Worm (Caenorhabditis elegans) whole organism, L4 larva: Measurements from ENCODE around the gene C07E3.10.

Experiments
- F37D6.2 ChIP-seq: sonication (generic microtip); optimal IDR thresholded peaks from 2 replicates; lab custom pipeline; 2016; ENCODE audit warnings: mild to moderate bottlenecking, missing genetic modification characterization, missing compliant biosample characterization
- F49E8.2 ChIP-seq: sonication (generic microtip); optimal IDR thresholded peaks from 2 replicates; lab custom pipeline; 2016; ENCODE audit warnings: missing compliant biosample characterization, mild to moderate bottlenecking, missing genetic modification characterization, borderline replicate concordance
- T20F7.1 ChIP-seq: fragments of 200-800 bp; sonication (Bioruptor generic); optimal IDR thresholded peaks from 2 replicates; lab custom pipeline; 2018; ENCODE audit warnings: mild to moderate bottlenecking, missing genetic modification characterization, missing compliant biosample characterization
- T26A8.4 ChIP-seq: fragments of 200-800 bp; sonication (Bioruptor generic); IDR thresholded peaks from 2 replicates; pipeline ENCODE4 v1.3.6; 2022; ENCODE audit warnings: missing genetic modification characterization, missing compliant biosample characterization
- Y105C5A.15 ChIP-seq: fragments of 200-800 bp; sonication (Bioruptor generic); IDR thresholded peaks from 2 replicates; pipeline ENCODE4 v1.3.6; 2022; ENCODE audit warnings: missing genetic modification characterization, missing compliant biosample characterization
- Y5F2A.4 ChIP-seq: fragments of 200-800 bp; sonication (Bioruptor generic); optimal IDR thresholded peaks from 2 replicates; lab custom pipeline; 2018; ENCODE audit warnings: mild to moderate bottlenecking, missing genetic modification characterization, missing compliant biosample characterization
- ZK337.2 ChIP-seq: fragments of 200-800 bp; sonication (Bioruptor generic); IDR thresholded peaks from 2 replicates; pipeline ENCODE4 v1.3.6; 2022; ENCODE audit warnings: missing genetic modification reagents, missing genetic modification characterization, missing compliant biosample characterization
- ZK546.5 ChIP-seq, 2 experiments: sonication (generic microtip); optimal IDR thresholded peaks; 2 replicates each; lab custom pipeline; 2017; ENCODE audit warnings: missing biosample characterization in 2 of 2, missing genetic modification characterization in 2 of 2
- aha-1 ChIP-seq: fragments of 150-350 bp; peaks from one replicate; lab custom pipeline; 2014; ENCODE audit warnings: missing biosample characterization, missing genetic modification characterization
- arid-1 ChIP-seq: fragments of 200-800 bp; sonication (Bioruptor generic); conservative IDR thresholded peaks from 2 replicates; pipeline ENCODE4 v1.3.6; 2022; ENCODE audit warnings: missing genetic modification reagents, missing genetic modification characterization, missing compliant biosample characterization
- ceh-44 ChIP-seq: fragments of 200-800 bp; sonication (Bioruptor generic); IDR thresholded peaks from 2 replicates; pipeline ENCODE4 v1.3.6; 2022; ENCODE audit warnings: missing genetic modification reagents, missing genetic modification characterization, missing compliant biosample characterization
- ceh-82 ChIP-seq: sonication (generic microtip); optimal IDR thresholded peaks from 2 replicates; lab custom pipeline; 2017; ENCODE audit warnings: missing biosample characterization, missing genetic modification characterization
- cey-2 ChIP-seq: sonication (generic microtip); optimal IDR thresholded peaks from 3 replicates; lab custom pipeline; 2017; ENCODE audit warnings: missing genetic modification characterization, mild to moderate bottlenecking, missing compliant biosample characterization, antibody characterized with exemption, borderline replicate concordance; ENCODE audit not compliant: insufficient read depth
- ctbp-1 ChIP-seq: fragments of 200-800 bp; sonication (Bioruptor generic); IDR thresholded peaks from 2 replicates; pipeline ENCODE4 v1.3.6; 2022; ENCODE audit warnings: missing genetic modification reagents, missing genetic modification characterization, missing compliant biosample characterization
- daf-12 ChIP-seq: fragments of 150-350 bp; optimal IDR thresholded peaks from 2 replicates; lab custom pipeline; 2014; ENCODE audit warnings: missing biosample characterization, missing genetic modification reagents, missing genetic modification characterization
- daf-16 ChIP-seq, 3 experiments: sonication (generic microtip); optimal IDR thresholded peaks; 2 replicates each; lab custom pipeline; 2016 to 2017; ENCODE audit warnings: missing genetic modification characterization in 3 of 3, missing genetic modification reagents in 3 of 3, mild to moderate bottlenecking in 2 of 3, missing compliant biosample characterization in 2 of 3, missing biosample characterization in 1 of 3, moderate library complexity in 1 of 3
- daf-19 ChIP-seq: fragments of 200-800 bp; sonication (Bioruptor generic); conservative IDR thresholded peaks from 2 replicates; pipeline ENCODE4 v1.3.6; 2022; ENCODE audit warnings: missing genetic modification characterization, missing compliant biosample characterization
- daf-8 ChIP-seq: fragments of 200-800 bp; sonication (Bioruptor generic); IDR thresholded peaks from 2 replicates; pipeline ENCODE4 v1.3.6; 2022; ENCODE audit warnings: missing genetic modification characterization, missing compliant biosample characterization
- dmd-6 ChIP-seq: fragments of 200-800 bp; sonication (Bioruptor generic); IDR thresholded peaks from 2 replicates; pipeline ENCODE4 v1.3.6; 2022; ENCODE audit warnings: missing genetic modification reagents, missing genetic modification characterization, missing compliant biosample characterization
- duxl-1 ChIP-seq: sonication (generic microtip); optimal IDR thresholded peaks from 2 replicates; lab custom pipeline; 2016; ENCODE audit warnings: mild to moderate bottlenecking, missing genetic modification characterization, moderate library complexity, missing compliant biosample characterization; ENCODE audit not compliant: poor library complexity
- dve-1 ChIP-seq: sonication (generic microtip); optimal IDR thresholded peaks from 2 replicates; lab custom pipeline; 2017; ENCODE audit warnings: antibody characterized with exemption, mild to moderate bottlenecking, missing genetic modification characterization, missing compliant biosample characterization; ENCODE audit not compliant: insufficient read depth
- egl-27 ChIP-seq: sonication (generic microtip); optimal IDR thresholded peaks from 3 replicates; lab custom pipeline; 2017; ENCODE audit warnings: missing biosample characterization, missing genetic modification reagents, missing genetic modification characterization
- egl-43 ChIP-seq: fragments of 200-800 bp; sonication (Bioruptor generic); IDR thresholded peaks from 2 replicates; pipeline ENCODE4 v1.3.6; 2022; ENCODE audit warnings: missing genetic modification reagents, missing genetic modification characterization, missing compliant biosample characterization
- fkh-10 ChIP-seq: fragments of 150-350 bp; optimal IDR thresholded peaks from 2 replicates; lab custom pipeline; 2014; ENCODE audit warnings: missing biosample characterization, missing genetic modification reagents, missing genetic modification characterization
- hlh-11 ChIP-seq: fragments of 200-800 bp; sonication (Bioruptor generic); optimal IDR thresholded peaks from 2 replicates; lab custom pipeline; 2018; ENCODE audit warnings: mild to moderate bottlenecking, missing genetic modification characterization, missing compliant biosample characterization
- lin-1 ChIP-seq: fragments of 200-800 bp; sonication (Bioruptor generic); IDR thresholded peaks from 2 replicates; pipeline ENCODE4 v1.3.6; 2022; ENCODE audit warnings: missing genetic modification reagents, missing genetic modification characterization, missing compliant biosample characterization
- lin-13 ChIP-seq: fragments of 150-350 bp; optimal IDR thresholded peaks from 2 replicates; lab custom pipeline; 2014; ENCODE audit warnings: missing biosample characterization, missing genetic modification reagents, missing genetic modification characterization
- lin-29 ChIP-seq: fragments of 200-800 bp; sonication (Bioruptor generic); IDR thresholded peaks from 2 replicates; pipeline ENCODE4 v1.3.6; 2022; ENCODE audit warnings: missing genetic modification reagents, missing genetic modification characterization, missing compliant biosample characterization
- lin-38 ChIP-seq: fragments of 200-800 bp; sonication (Bioruptor generic); IDR thresholded peaks from 2 replicates; pipeline ENCODE4 v1.3.6; 2022; ENCODE audit warnings: missing genetic modification reagents, missing genetic modification characterization, missing compliant biosample characterization
- lsy-2 ChIP-seq, 2 experiments: fragments of 150-350 bp in 1 of 2; sonication (generic microtip) in 1 of 2; optimal IDR thresholded peaks; 2 replicates each; lab custom pipeline; 2014 to 2017; ENCODE audit warnings: missing biosample characterization in 2 of 2, missing genetic modification characterization in 2 of 2
- madf-5 ChIP-seq, 2 experiments: fragments of 200-800 bp; sonication (Bioruptor generic); IDR thresholded peaks; 2 replicates each; pipeline ENCODE4 v1.3.6; 2022; ENCODE audit warnings: missing compliant biosample characterization in 2 of 2, missing genetic modification characterization in 2 of 2
- mdl-1 ChIP-seq, 2 experiments: fragments of 150-350 bp in 1 of 2; sonication (generic microtip) in 1 of 2; optimal IDR thresholded peaks; 2 replicates each; lab custom pipeline; 2014 to 2017; ENCODE audit warnings: missing biosample characterization in 2 of 2, missing genetic modification characterization in 2 of 2
- mxl-3 ChIP-seq: fragments of 200-800 bp; sonication (Bioruptor generic); optimal IDR thresholded peaks from 2 replicates; lab custom pipeline; 2018; ENCODE audit warnings: mild to moderate bottlenecking, missing genetic modification characterization, missing compliant biosample characterization
- nhr-237 ChIP-seq: sonication (generic microtip); optimal IDR thresholded peaks from 2 replicates; lab custom pipeline; 2017; ENCODE audit warnings: missing biosample characterization, missing genetic modification characterization
- nhr-28 ChIP-seq: fragments of 150-350 bp; optimal IDR thresholded peaks from 2 replicates; lab custom pipeline; 2014; ENCODE audit warnings: missing biosample characterization, missing genetic modification characterization
- nhr-41 ChIP-seq: fragments of 200-800 bp; sonication (Bioruptor generic); IDR thresholded peaks from 2 replicates; pipeline ENCODE4 v1.3.6; 2022; ENCODE audit warnings: missing genetic modification reagents, missing genetic modification characterization, missing compliant biosample characterization
- nhr-48 ChIP-seq: sonication (generic microtip); optimal IDR thresholded peaks from 2 replicates; lab custom pipeline; 2016; ENCODE audit warnings: mild to moderate bottlenecking, missing genetic modification characterization, missing compliant biosample characterization
- nhr-6 ChIP-seq: fragments of 150-350 bp; optimal IDR thresholded peaks from 2 replicates; lab custom pipeline; 2014; ENCODE audit warnings: missing biosample characterization, missing genetic modification characterization
- nhr-77 ChIP-seq: fragments of 150-350 bp; optimal IDR thresholded peaks from 2 replicates; lab custom pipeline; 2014; ENCODE audit warnings: missing biosample characterization, missing genetic modification characterization
- sdz-12 ChIP-seq: fragments of 200-800 bp; sonication (Bioruptor generic); optimal IDR thresholded peaks from 2 replicates; lab custom pipeline; 2018; ENCODE audit warnings: mild to moderate bottlenecking, missing genetic modification characterization, missing compliant biosample characterization
- set-16 ChIP-seq: fragments of 200-800 bp; sonication (Bioruptor generic); IDR thresholded peaks from 2 replicates; pipeline ENCODE4 v1.3.6; 2022; ENCODE audit warnings: missing genetic modification reagents, missing genetic modification characterization, missing compliant biosample characterization
- snpc-4 ChIP-seq: fragments of 150-350 bp; optimal IDR thresholded peaks from 2 replicates; lab custom pipeline; 2014; ENCODE audit warnings: missing biosample characterization, missing genetic modification characterization
- spr-1 ChIP-seq: sonication (generic microtip); optimal IDR thresholded peaks from 2 replicates; lab custom pipeline; 2016; ENCODE audit warnings: mild to moderate bottlenecking, missing genetic modification characterization, missing compliant biosample characterization
- unc-39 ChIP-seq: sonication (generic microtip); optimal IDR thresholded peaks from 2 replicates; lab custom pipeline; 2017; ENCODE audit warnings: missing biosample characterization, missing genetic modification characterization
- unc-62 ChIP-seq, 3 experiments: fragments of 150-350 bp in 1 of 3; sonication (generic microtip); optimal IDR thresholded peaks in 2 of 3; peaks in 1 of 3; 1 replicate in 1 of 3; 2 replicates in 2 of 3; lab custom pipeline; 2014 to 2017; ENCODE audit warnings: missing biosample characterization in 3 of 3, missing genetic modification characterization in 3 of 3, missing genetic modification reagents in 3 of 3, missing genotype in 1 of 3
- vab-7 ChIP-seq: fragments of 200-800 bp; sonication (Bioruptor generic); IDR thresholded peaks from 2 replicates; pipeline ENCODE4 v1.3.6; 2022; ENCODE audit warnings: missing genetic modification reagents, missing genetic modification characterization, missing compliant biosample characterization
- zag-1 ChIP-seq: fragments of 150-350 bp; optimal IDR thresholded peaks from 2 replicates; lab custom pipeline; 2014; ENCODE audit warnings: missing biosample characterization, missing genetic modification characterization
- zfp-3 ChIP-seq: fragments of 200-800 bp; sonication (Bioruptor generic); conservative IDR thresholded peaks from 2 replicates; pipeline ENCODE4 v1.3.6; 2022; ENCODE audit warnings: missing genetic modification reagents, missing genetic modification characterization, missing compliant biosample characterization
- zip-2 ChIP-seq: fragments of 150-350 bp; optimal IDR thresholded peaks from 2 replicates; lab custom pipeline; 2014; ENCODE audit warnings: missing biosample characterization, missing genetic modification characterization
- ztf-11 ChIP-seq: fragments of 150-350 bp; optimal IDR thresholded peaks from 2 replicates; lab custom pipeline; 2014; ENCODE audit warnings: missing biosample characterization, missing genetic modification characterization

Gene C07E3.10

DNA sequence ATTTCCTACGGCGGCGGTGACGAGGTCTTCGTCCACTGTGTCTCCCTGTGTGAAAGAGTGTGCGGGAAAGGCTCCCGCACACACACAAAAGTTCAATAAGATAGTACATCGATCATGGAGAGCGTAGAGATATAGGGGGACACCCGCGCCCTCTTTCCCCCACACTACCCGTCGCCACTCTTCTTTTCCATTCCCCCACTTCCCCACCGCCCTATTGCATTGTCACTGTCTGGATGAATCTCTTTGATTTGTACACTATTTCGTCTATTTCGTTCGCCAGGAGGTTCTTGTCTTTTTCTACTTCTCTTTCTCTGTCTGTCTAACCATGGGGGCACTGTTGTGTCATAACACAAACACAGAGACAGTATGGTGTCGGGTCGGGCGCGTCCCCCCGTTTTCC is 36.1 kb downstream of the C07E3.10 start (continued):
- TF ChIP-seq madf-5 (GFP tag; IDR thresholded peaks at IDR 0.05; lab: Robert Waterston, UW) (no peak), zip-2 (tag; lab: Kevin White, UChicago) (no peak), set-16 (GFP tag; lab: Robert Waterston, UW) (peak; percentile 39; the same call in 1 of the 2 replicates), T26A8.4 (GFP tag; lab: Robert Waterston, UW) (peak; percentile 56), daf-19 (GFP tag; lab: Robert Waterston, UW) (0 out of 2 replicates have a peak, but pooled peaks have one; percentile 40), unc-62 (GFP tag; optimal IDR thresholded peaks at IDR 0.05 in 1 of 2; lab: Kevin White, UChicago) (peak in 1 of 2 experiments; percentile 90), unc-62 (tag; optimal IDR thresholded peaks at IDR 0.05; lab: Kevin White, UChicago) (no peak), ztf-11 (tag; lab: Kevin White, UChicago) (no peak), nhr-6 (no peak), cey-2 (tag; lab: Kevin White, UChicago) (no peak), ceh-44 (no peak), nhr-28 (tag; lab: Kevin White, UChicago) (peak; percentile 58), lin-1 (no peak), aha-1 (tag; lab: Kevin White, UChicago) (peak; percentile 70), vab-7 (GFP tag; lab: Robert Waterston, UW) (no peak), egl-27 (tag; lab: Kevin White, UChicago) (no peak), spr-1 (peak; percentile 26), T20F7.1 (GFP tag; lab: Kevin White, UChicago) (no peak), sdz-12 (GFP tag; lab: Kevin White, UChicago) (no peak), zfp-3 (GFP tag; lab: Robert Waterston, UW) (no peak), lin-38 (peak; percentile 33; the same call in 1 of the 2 replicates), nhr-237 (tag; lab: Kevin White, UChicago) (no peak), ctbp-1 (GFP tag; lab: Robert Waterston, UW) (no peak), ZK546.5 (tag; optimal IDR thresholded peaks at IDR 0.05; lab: Kevin White, UChicago) (no peak), duxl-1 (tag; lab: Kevin White, UChicago) (peak; percentile 38), fkh-10 (GFP tag; lab: Kevin White, UChicago) (no peak), Y105C5A.15 (GFP tag; lab: Robert Waterston, UW) (no peak), ceh-82 (tag; lab: Kevin White, UChicago) (no peak), mxl-3 (peak; percentile 72), mdl-1 (tag; optimal IDR thresholded peaks at IDR 0.05; lab: Kevin White, UChicago) (peak in 1 of 2 experiments; percentile 47), Y5F2A.4 (no peak), F49E8.2 (tag; lab: Kevin White, UChicago) (no peak), arid-1 (no peak), dmd-6 (GFP tag; lab: Robert Waterston, UW) (peak; percentile 57), lsy-2 (tag; optimal IDR thresholded peaks at IDR 0.05; lab: Kevin White, UChicago) (peak; percentile 31 to 51), zag-1 (tag; lab: Kevin White, UChicago) (no peak), daf-16 (GFP tag; optimal IDR thresholded peaks at IDR 0.05; lab: Kevin White, UChicago) (no peak), daf-16 (tag; optimal IDR thresholded peaks at IDR 0.05; lab: Kevin White, UChicago) (peak; percentile 45), nhr-41 (GFP tag; lab: Robert Waterston, UW) (0 out of 2 replicates have a peak, but pooled peaks have one; percentile 31), snpc-4 (no peak), ZK337.2 (GFP tag; lab: Robert Waterston, UW) (no peak), nhr-48 (tag; lab: Kevin White, UChicago) (peak; percentile 26), nhr-77 (tag; lab: Kevin White, UChicago) (peak; percentile 18), egl-43 (peak; percentile 54; the same call in 1 of the 2 replicates), lin-13 (GFP tag; lab: Kevin White, UChicago) (no peak), daf-12 (tag; lab: Kevin White, UChicago) (no peak), F37D6.2 (tag; lab: Kevin White, UChicago) (no peak), unc-39 (no peak), dve-1 (tag; lab: Kevin White, UChicago) (peak; percentile 69), hlh-11 (peak; percentile 89), daf-8 (GFP tag; lab: Robert Waterston, UW) (no peak), lin-29 (GFP tag; lab: Robert Waterston, UW) (no peak)
